Fruit fly (Drosophila melanogaster): ENCODE results near the gene wrm1.

Gene wrm1

dm6 chr3L:7381359-7381976 is 46.4 kb upstream of the wrm1 start, which contains the start of the genes SMSr and smid (continued):
- TF ChIP-seq CG10147 (GFP tag; optimal IDR thresholded peaks at IDR 0.05) (peak; percentile 44), gsb (GFP tag; IDR thresholded peaks at IDR 0.05) (no peak), YL-1 (GFP tag; optimal IDR thresholded peaks at IDR 0.05) (peak; percentile 78), HmgZ (tag; optimal IDR thresholded peaks at IDR 0.05) (peak; percentile 52), Deaf1 (tag; optimal IDR thresholded peaks at IDR 0.05) (peak; percentile 72), grau (tag; optimal IDR thresholded peaks at IDR 0.05) (peak; percentile 73), CG16813 (GFP tag; IDR thresholded peaks at IDR 0.05; ENCODE audit: partially characterized antibody) (peak; percentile 91), phol (tag; optimal IDR thresholded peaks at IDR 0.05) (peak; percentile 84), fu2 (GFP tag; optimal IDR thresholded peaks at IDR 0.05) (peak; percentile 53), D19A (tag; optimal IDR thresholded peaks at IDR 0.05) (no peak), CG2120 (GFP tag; optimal IDR thresholded peaks at IDR 0.05) (peak; percentile 82), z (GFP tag; IDR thresholded peaks at IDR 0.05) (no peak), Lim3 (GFP tag; IDR thresholded peaks at IDR 0.05) (no peak), CG10543 (GFP tag; optimal IDR thresholded peaks at IDR 0.05) (no peak), Abd-B (GFP tag; optimal IDR thresholded peaks at IDR 0.05) (no peak), CG18599 (GFP tag; optimal IDR thresholded peaks at IDR 0.05) (peak; percentile 67), CG7963 (GFP tag; IDR thresholded peaks at IDR 0.05; ENCODE audit: partially characterized antibody) (peak; percentile 62; the same call in 2 of the 3 replicates), CG30403 (GFP tag; optimal IDR thresholded peaks at IDR 0.05) (peak; percentile 79), CG6791 (GFP tag; IDR thresholded peaks at IDR 0.05; ENCODE audit: partially characterized antibody) (peak; percentile 75), inv (GFP tag; IDR thresholded peaks at IDR 0.05; ENCODE audit: partially characterized antibody) (peak; percentile 88), seq (GFP tag; IDR thresholded peaks at IDR 0.05) (no peak), Atf6 (GFP tag; IDR thresholded peaks at IDR 0.05) (peak; percentile 52; the same call in 1 of the 2 replicates), CG10209 (GFP tag; optimal IDR thresholded peaks at IDR 0.05) (peak; percentile 53), HmgD (GFP tag; optimal IDR thresholded peaks at IDR 0.05) (no peak), CG17829 (tag; optimal IDR thresholded peaks at IDR 0.05) (peak; percentile 77), sob (GFP tag; IDR thresholded peaks at IDR 0.05) (peak; percentile 52), zen (tag; optimal IDR thresholded peaks at IDR 0.05) (peak; percentile 77), CG31388 (GFP tag; optimal IDR thresholded peaks at IDR 0.05) (no peak), CG12219 (GFP tag; optimal IDR thresholded peaks at IDR 0.05) (peak; percentile 16), Aef1 (GFP tag; IDR thresholded peaks at IDR 0.05) (peak; percentile 66), CG3407 (GFP tag; optimal IDR thresholded peaks at IDR 0.05) (peak; percentile 21), pzg (GFP tag; optimal IDR thresholded peaks at IDR 0.05) (peak; percentile 73), CG7271 (tag; optimal IDR thresholded peaks at IDR 0.05) (peak; percentile 9), ac (GFP tag; optimal IDR thresholded peaks at IDR 0.05) (no peak), ewg (GFP tag; optimal IDR thresholded peaks at IDR 0.05) (peak; percentile 24), CG4730 (GFP tag; IDR thresholded peaks at IDR 0.05) (no peak), kni (GFP tag; optimal IDR thresholded peaks at IDR 0.05) (peak; percentile 47), HHEX (GFP tag; optimal IDR thresholded peaks at IDR 0.05) (no peak), Antp (GFP tag; optimal IDR thresholded peaks at IDR 0.05) (peak; percentile 52), HLH54F (GFP tag; optimal IDR thresholded peaks at IDR 0.05) (peak; percentile 55), tx (GFP tag; optimal IDR thresholded peaks at IDR 0.05) (peak; percentile 60), unc-4 (GFP tag; IDR thresholded peaks at IDR 0.05; ENCODE audit: partially characterized antibody) (peak; percentile 91), CG11093 (GFP tag; IDR thresholded peaks at IDR 0.05) (0 out of 3 replicates have a peak, but pooled peaks have one; percentile 25), usp (GFP tag; optimal IDR thresholded peaks at IDR 0.05) (no peak), CG13123 (GFP tag; optimal IDR thresholded peaks at IDR 0.05) (peak; percentile 23), CG34224 (GFP tag; IDR thresholded peaks at IDR 0.05; ENCODE audit: partially characterized antibody) (peak; percentile 71), Hr3 (GFP tag; optimal IDR thresholded peaks at IDR 0.05) (peak; percentile 55)

Measured in whole organism, embryonic.